Worm (Caenorhabditis elegans) whole organism, L4/young adult: ENCODE data around the gene Y70G10A.3.

Source experiments
- W03F9.2 ChIP-seq: fragments of 150-350 bp; optimal IDR thresholded peaks from 2 replicates; lab custom pipeline; 2014; ENCODE audit warnings: missing biosample characterization, missing genetic modification characterization
- dao-5 ChIP-seq: sonication (generic microtip); optimal IDR thresholded peaks from 2 replicates; lab custom pipeline; 2016; ENCODE audit warnings: missing genotype, missing genetic modification characterization, moderate library complexity, missing compliant biosample characterization
- him-1 ChIP-seq: sonication (generic microtip); optimal IDR thresholded peaks from 2 replicates; lab custom pipeline; 2016; ENCODE audit warnings: missing genotype, missing genetic modification reagents, missing genetic modification characterization, missing compliant biosample characterization

- TF ChIP-seq W03F9.2 (tag; lab: Kevin White, UChicago) (no peak), dao-5 (tag; lab: Kevin White, UChicago) (no peak), him-1 (tag; lab: Kevin White, UChicago) (no peak)
Observed at ce11 chrIII:10248441-10249137, 9.7 kb downstream of the Y70G10A.3 start, which contains the start of the genes div-1 and cor-1.
